Fruit fly (Drosophila melanogaster): ENCODE measurements around the gene dan.

dan gene

DNA sequence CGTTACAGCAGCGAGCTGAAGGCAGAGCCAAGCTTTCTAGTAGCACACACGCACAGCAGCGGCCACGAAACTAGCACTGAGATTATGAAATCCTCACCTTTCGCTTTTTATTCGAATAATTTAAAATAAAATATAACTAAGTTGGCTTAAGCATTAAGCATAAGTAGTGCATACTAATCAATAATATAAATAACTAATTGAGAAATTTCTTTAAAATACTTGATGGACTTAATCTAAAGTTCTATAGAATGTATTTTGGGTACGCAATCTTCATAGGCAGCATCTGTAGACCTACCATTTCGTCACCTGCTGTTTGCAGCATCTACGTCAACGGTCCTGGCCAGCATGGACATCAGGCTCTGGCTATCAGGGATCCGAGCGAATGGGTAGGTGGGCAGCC is 31.8 kb upstream of the dan start (continued):
- TF ChIP-seq Ssrp (tag; optimal IDR thresholded peaks at IDR 0.05) (no peak), vfl (GFP tag; optimal IDR thresholded peaks at IDR 0.05) (no peak), gem (tag; optimal IDR thresholded peaks at IDR 0.05) (peak; percentile 47), CG2199 (GFP tag; IDR thresholded peaks at IDR 0.05) (no peak), Scr (GFP tag; IDR thresholded peaks at IDR 0.05; ENCODE audit: partially characterized antibody) (no peak), tna (GFP tag; IDR thresholded peaks at IDR 0.05; ENCODE audit: partially characterized antibody) (no peak), CG2712 (tag; optimal IDR thresholded peaks at IDR 0.05) (peak; percentile 30), GATAe (GFP tag; conservative IDR thresholded peaks at IDR 0.05) (no peak), CG18619 (GFP tag; optimal IDR thresholded peaks at IDR 0.05) (no peak), luna (GFP tag; optimal IDR thresholded peaks at IDR 0.05) (no peak), CG14710 (tag; optimal IDR thresholded peaks at IDR 0.05) (no peak), CG34422 (GFP tag; IDR thresholded peaks at IDR 0.05) (no peak), CG11723 (GFP tag; optimal IDR thresholded peaks at IDR 0.05) (no peak), CG6854 (GFP tag; optimal IDR thresholded peaks at IDR 0.05) (peak; percentile 20), CG15696 (tag; optimal IDR thresholded peaks at IDR 0.05) (no peak), Meics (GFP tag; optimal IDR thresholded peaks at IDR 0.05) (peak; percentile 45), row (GFP tag; IDR thresholded peaks at IDR 0.05) (peak; percentile 61; the same call in 2 of the 3 replicates), pzg (GFP tag; optimal IDR thresholded peaks at IDR 0.05) (no peak), Hey (tag; optimal IDR thresholded peaks at IDR 0.05) (no peak), sug (tag; optimal IDR thresholded peaks at IDR 0.05) (peak; percentile 32), dm (GFP tag; optimal IDR thresholded peaks at IDR 0.05) (no peak), sob (GFP tag; IDR thresholded peaks at IDR 0.05) (no peak), gcm2 (GFP tag; optimal IDR thresholded peaks at IDR 0.05) (no peak), cwo (GFP tag; optimal IDR thresholded peaks at IDR 0.05) (peak; percentile 50), H2.0 (GFP tag; IDR thresholded peaks at IDR 0.05) (no peak), twi (tag; optimal IDR thresholded peaks at IDR 0.05) (no peak), CG17829 (tag; optimal IDR thresholded peaks at IDR 0.05) (no peak), jumu (GFP tag; optimal IDR thresholded peaks at IDR 0.05) (no peak), Vsx1 (GFP tag; optimal IDR thresholded peaks at IDR 0.05) (no peak), seq (GFP tag; IDR thresholded peaks at IDR 0.05) (no peak), TFAM (GFP tag; optimal IDR thresholded peaks at IDR 0.05) (no peak), CG10543 (GFP tag; optimal IDR thresholded peaks at IDR 0.05) (peak; percentile 54), ara (GFP tag; IDR thresholded peaks at IDR 0.05) (no peak), tll (GFP tag; optimal IDR thresholded peaks at IDR 0.05) (no peak), repo (GFP tag; optimal IDR thresholded peaks at IDR 0.05) (no peak), Dad (GFP tag; optimal IDR thresholded peaks at IDR 0.05) (no peak), CG11456 (GFP tag; IDR thresholded peaks at IDR 0.05) (no peak), CG12236 (GFP tag; optimal IDR thresholded peaks at IDR 0.05) (no peak), CG17568 (GFP tag; optimal IDR thresholded peaks at IDR 0.05) (no peak), ttk (GFP tag; IDR thresholded peaks at IDR 0.05) (no peak), fru (optimal IDR thresholded peaks at IDR 0.05) (no peak), mam (GFP tag; optimal IDR thresholded peaks at IDR 0.05) (no peak), CG10431 (GFP tag; optimal IDR thresholded peaks at IDR 0.05) (no peak), NFAT (GFP tag; IDR thresholded peaks at IDR 0.05) (no peak), CG13123 (GFP tag; optimal IDR thresholded peaks at IDR 0.05) (no peak), pan (optimal IDR thresholded peaks at IDR 0.05) (no peak), pan (GFP tag; optimal IDR thresholded peaks at IDR 0.05 in 1 of 2, IDR thresholded peaks at IDR 0.05 in 1 of 2) (no peak), CG18764 (GFP tag; optimal IDR thresholded peaks at IDR 0.05) (no peak), Abd-B (GFP tag; optimal IDR thresholded peaks at IDR 0.05) (no peak), CG32772 (GFP tag; IDR thresholded peaks at IDR 0.05) (no peak), fu2 (GFP tag; optimal IDR thresholded peaks at IDR 0.05) (no peak)

Measured in whole organism, embryonic.